Worm (Caenorhabditis elegans): ENCODE results near the gene pepm-1.

pepm-1 gene

DNA sequence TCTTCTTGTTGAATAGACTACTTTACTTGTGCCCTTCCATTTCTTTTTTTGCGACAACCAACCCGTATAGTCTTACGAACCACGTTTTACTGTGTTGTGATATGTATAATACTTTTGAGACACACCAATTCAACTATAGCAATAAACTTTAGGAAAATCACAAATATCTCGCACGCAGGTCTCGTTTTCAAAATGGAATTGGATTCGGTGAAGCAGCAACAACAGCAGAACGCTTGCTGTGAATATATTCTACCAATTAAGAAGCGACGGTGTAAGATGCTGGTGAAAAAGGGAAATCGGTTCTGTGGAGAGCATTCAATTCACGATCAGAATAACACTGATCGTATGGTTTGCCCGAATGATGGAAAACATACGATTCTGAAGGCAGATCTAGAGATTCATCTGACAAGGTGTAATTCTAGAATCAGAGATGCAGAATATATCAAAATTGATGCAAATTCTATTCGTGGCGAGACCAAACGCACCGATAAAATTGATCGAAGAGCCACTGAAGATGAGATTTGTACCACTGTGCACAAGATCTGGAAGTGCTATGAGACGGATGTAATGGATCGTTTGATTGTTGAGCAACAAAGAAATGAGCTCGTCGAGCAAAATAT lies 25.5 kb downstream of the pepm-1 start, which contains the start of gene Y49A3A.3 (continued):
- no peak; the same call in 1 of the 2 replicates for TF ChIP-seq Y79H2A.3 (GFP tag; conservative IDR thresholded peaks at IDR 0.05)
- TF ChIP-seq zim-3 (tag; optimal IDR thresholded peaks at IDR 0.05) = peak; percentile 73
- peak; percentile 76 for TF ChIP-seq pbrm-1 (GFP tag; IDR thresholded peaks at IDR 0.05)
- peak; percentile 56 for TF ChIP-seq madf-6 (GFP tag; IDR thresholded peaks at IDR 0.05)
- TF ChIP-seq ceh-100 (GFP tag; IDR thresholded peaks at IDR 0.05) = peak; percentile 66
- 0 out of 2 replicates have a peak, but pooled peaks have one; percentile 19 for TF ChIP-seq lin-26 (GFP tag; IDR thresholded peaks at IDR 0.05)
- peak; percentile 24 for TF ChIP-seq gei-17 (GFP tag; optimal IDR thresholded peaks at IDR 0.05)
- no peak for TF ChIP-seq Y56A3A.18 (GFP tag; IDR thresholded peaks at IDR 0.05)
- TF ChIP-seq C06A6.2 (GFP tag; conservative IDR thresholded peaks at IDR 0.05) = 0 out of 2 replicates have a peak, but pooled peaks have one; percentile 13
- no peak for TF ChIP-seq ztf-28 (GFP tag; IDR thresholded peaks at IDR 0.05)
- no peak for TF ChIP-seq rcor-1 (GFP tag; IDR thresholded peaks at IDR 0.05)
- peak; percentile 87 for TF ChIP-seq F52B5.7 (tag; optimal IDR thresholded peaks at IDR 0.05)
- no peak for TF ChIP-seq ztf-25 (GFP tag; IDR thresholded peaks at IDR 0.05)
- TF ChIP-seq nhr-90 (tag; optimal IDR thresholded peaks at IDR 0.05) = peak; percentile 36
- TF ChIP-seq unc-130 (GFP tag; optimal IDR thresholded peaks at IDR 0.05) = no peak
- TF ChIP-seq dpff-1 (tag; optimal IDR thresholded peaks at IDR 0.05) = peak; percentile 43
- TF ChIP-seq B0336.3 (GFP tag; IDR thresholded peaks at IDR 0.05) = peak; percentile 94
- TF ChIP-seq repo-1 (tag; optimal IDR thresholded peaks at IDR 0.05) = peak; percentile 95
- no peak for TF ChIP-seq dpl-1 (GFP tag; optimal IDR thresholded peaks at IDR 0.05)
- TF ChIP-seq sptf-2 (GFP tag; optimal IDR thresholded peaks at IDR 0.05) = no peak
- peak; percentile 63 for TF ChIP-seq hrde-1 (tag; optimal IDR thresholded peaks at IDR 0.05; ENCODE audit: borderline replicate concordance)
- no peak for TF ChIP-seq bed-1 (GFP tag; IDR thresholded peaks at IDR 0.05)
- no peak for TF ChIP-seq sea-2 (GFP tag; IDR thresholded peaks at IDR 0.05)
- peak; percentile 65 for TF ChIP-seq B0035.1 (tag; optimal IDR thresholded peaks at IDR 0.05)
- peak; percentile 59; the same call in 1 of the 2 replicates for TF ChIP-seq K11D2.4 (GFP tag; IDR thresholded peaks at IDR 0.05)
- TF ChIP-seq ceh-79 (tag; optimal IDR thresholded peaks at IDR 0.05) = peak; percentile 89
- TF ChIP-seq nhr-27 (tag; optimal IDR thresholded peaks at IDR 0.05) = peak; percentile 88
- TF ChIP-seq unc-62 (GFP tag; optimal IDR thresholded peaks at IDR 0.05) = no peak
- peak; percentile 88 for TF ChIP-seq athp-1 (tag; optimal IDR thresholded peaks at IDR 0.05)
- TF ChIP-seq snpc-4 (GFP tag; optimal IDR thresholded peaks at IDR 0.05) = no peak
- TF ChIP-seq snpc-4 (tag; optimal IDR thresholded peaks at IDR 0.05) = peak in 3 of 4 experiments; percentile 51 to 63 (median 59)
- peak; percentile 2 for TF ChIP-seq lsl-1 (GFP tag; optimal IDR thresholded peaks at IDR 0.05)
- TF ChIP-seq ztf-3 (GFP tag; optimal IDR thresholded peaks at IDR 0.05) = peak; percentile 72
- peak; percentile 43 for TF ChIP-seq attf-5 (GFP tag; optimal IDR thresholded peaks at IDR 0.05)
- no peak for TF ChIP-seq F49E8.2 (tag; optimal IDR thresholded peaks at IDR 0.05; ENCODE audit: insufficient read depth)
- no peak for TF ChIP-seq attf-6 (GFP tag; IDR thresholded peaks at IDR 0.05)
- peak; percentile 33 for TF ChIP-seq die-1 (tag; optimal IDR thresholded peaks at IDR 0.05)
- no peak for TF ChIP-seq egrh-3 (GFP tag; IDR thresholded peaks at IDR 0.05)
- peak; percentile 16 for TF ChIP-seq ztf-22 (GFP tag; optimal IDR thresholded peaks at IDR 0.05)
- TF ChIP-seq sdz-38 (tag; optimal IDR thresholded peaks at IDR 0.05) = no peak
- no peak for TF ChIP-seq C17E4.6 (GFP tag; IDR thresholded peaks at IDR 0.05)
- TF ChIP-seq F22D6.2 (tag; optimal IDR thresholded peaks at IDR 0.05) = peak; percentile 23
- peak; percentile 49 for TF ChIP-seq mcd-1 (GFP tag; IDR thresholded peaks at IDR 0.05)
- no peak for TF ChIP-seq ccch-3 (GFP tag; optimal IDR thresholded peaks at IDR 0.05)
- TF ChIP-seq F57C9.4 (tag; optimal IDR thresholded peaks at IDR 0.05) = peak; percentile 60
- TF ChIP-seq Y53F4B.3 (GFP tag; IDR thresholded peaks at IDR 0.05) = no peak
- peak; percentile 56 for TF ChIP-seq ZK185.1 (tag; optimal IDR thresholded peaks at IDR 0.05; ENCODE audit: poor library complexity, severe bottlenecking)
- no peak for TF ChIP-seq him-1 (tag; optimal IDR thresholded peaks at IDR 0.05)
